Worm (Caenorhabditis elegans) whole organism, L1 larva: ENCODE measurements around the gene F42E11.3.

Experiments used
- F16B12.6 ChIP-seq: fragments of 150-350 bp; optimal IDR thresholded peaks from 2 replicates; lab custom pipeline; 2014; ENCODE audit warnings: missing biosample characterization, missing genetic modification characterization
- ama-1 ChIP-seq: fragments of 150-350 bp; optimal IDR thresholded peaks from 2 replicates; lab custom pipeline; 2014
- ces-1 ChIP-seq: fragments of 150-350 bp; optimal IDR thresholded peaks from 2 replicates; lab custom pipeline; 2014; ENCODE audit warnings: missing biosample characterization, missing genetic modification reagents, missing genetic modification characterization
- jun-1 ChIP-seq: fragments of 150-350 bp; optimal IDR thresholded peaks from 2 replicates; lab custom pipeline; 2014; ENCODE audit warnings: missing biosample characterization, missing genetic modification reagents, missing genetic modification characterization
- lin-13 ChIP-seq: fragments of 150-350 bp; optimal IDR thresholded peaks from 2 replicates; lab custom pipeline; 2014; ENCODE audit warnings: missing biosample characterization, missing genetic modification reagents, missing genetic modification characterization
- lsy-2 ChIP-seq, 2 experiments: fragments of 150-350 bp; optimal IDR thresholded peaks; 2 replicates each; lab custom pipeline; 2014; ENCODE audit warnings: missing biosample characterization in 2 of 2, missing genetic modification characterization in 2 of 2
- nhr-237 ChIP-seq: fragments of 150-350 bp; optimal IDR thresholded peaks from 2 replicates; lab custom pipeline; 2014; ENCODE audit warnings: missing biosample characterization, missing genetic modification characterization
- nhr-28 ChIP-seq: fragments of 150-350 bp; optimal IDR thresholded peaks from 2 replicates; lab custom pipeline; 2014; ENCODE audit warnings: missing biosample characterization, missing genetic modification characterization
- nhr-76 ChIP-seq: sonication (generic microtip); optimal IDR thresholded peaks from 2 replicates; lab custom pipeline; 2017; ENCODE audit warnings: missing biosample characterization, missing genetic modification characterization
- nhr-77 ChIP-seq: fragments of 150-350 bp; optimal IDR thresholded peaks from 2 replicates; lab custom pipeline; 2014; ENCODE audit warnings: missing biosample characterization, missing genetic modification characterization
- skn-1 ChIP-seq: fragments of 150-350 bp; optimal IDR thresholded peaks from 2 replicates; lab custom pipeline; 2014; ENCODE audit warnings: missing biosample characterization, missing genetic modification characterization
- unc-130 ChIP-seq: fragments of 150-350 bp; optimal IDR thresholded peaks from 2 replicates; lab custom pipeline; 2017; ENCODE audit warnings: missing biosample characterization, missing genetic modification characterization, inconsistent platforms
- unc-62 ChIP-seq: fragments of 150-350 bp; optimal IDR thresholded peaks from 2 replicates; lab custom pipeline; 2014; ENCODE audit warnings: missing biosample characterization, missing genetic modification reagents, missing genetic modification characterization

ce11 chrX:11384534-11385441 is 9.4 kb upstream of the F42E11.3 start, which contains the start of the genes F08B12.11 and prmn-1:
- TF ChIP-seq nhr-77 (tag; lab: Kevin White, UChicago) (no peak), nhr-76 (tag; lab: Kevin White, UChicago) (no peak), nhr-28 (tag; lab: Kevin White, UChicago) (no peak), jun-1 (tag; lab: Kevin White, UChicago) (no peak), lsy-2 (tag; optimal IDR thresholded peaks at IDR 0.05; lab: Kevin White, UChicago) (no peak), ces-1 (GFP tag; lab: Kevin White, UChicago) (no peak), skn-1 (tag; lab: Kevin White, UChicago) (no peak), ama-1 (no peak), unc-62 (GFP tag; lab: Kevin White, UChicago) (no peak), nhr-237 (tag; lab: Kevin White, UChicago) (no peak), lin-13 (no peak), unc-130 (tag; lab: Kevin White, UChicago) (no peak), F16B12.6 (tag; lab: Kevin White, UChicago) (no peak)
